Fruit fly (Drosophila melanogaster) whole organism, embryonic: ENCODE data around the gene CG3662.

Experiments used
- Atf3 ChIP-seq: fragments of 200-800 bp; sonication (Bioruptor generic); optimal IDR thresholded peaks from 3 replicates; lab custom pipeline; 2016; ENCODE audit warnings: missing biosample characterization, missing genetic modification characterization
- CG1024 ChIP-seq: fragments of 200-800 bp; sonication (Bioruptor generic); IDR thresholded peaks from 2 replicates; pipeline ENCODE4 v1.3.6; 2022; ENCODE audit warnings: missing biosample characterization, missing genetic modification characterization
- CG10321 ChIP-seq: fragments of 200-800 bp; sonication (Bioruptor generic); IDR thresholded peaks from 2 replicates; pipeline ENCODE4 v1.3.6; 2022; ENCODE audit warnings: missing biosample characterization, missing genetic modification characterization
- CG10366 ChIP-seq: fragments of 200-800 bp; sonication (Bioruptor generic); IDR thresholded peaks from 2 replicates; pipeline ENCODE4 v1.3.6; 2022; ENCODE audit warnings: missing biosample characterization, missing genetic modification characterization
- CG10565 ChIP-seq: fragments of 200-800 bp; sonication (Bioruptor generic); optimal IDR thresholded peaks from 3 replicates; lab custom pipeline; 2016; ENCODE audit warnings: missing biosample characterization, mild to moderate bottlenecking, missing genetic modification characterization
- CG11093 ChIP-seq: fragments of 200-800 bp; sonication (Bioruptor generic); IDR thresholded peaks from 3 replicates; pipeline ENCODE4 v1.3.6; 2022; ENCODE audit warnings: missing biosample characterization, missing genetic modification characterization
- CG11504 ChIP-seq: fragments of 200-800 bp; sonication (Bioruptor generic); optimal IDR thresholded peaks from 3 replicates; lab custom pipeline; 2019; ENCODE audit warnings: missing biosample characterization, mild to moderate bottlenecking, missing genetic modification characterization, moderate library complexity
- CG12299 ChIP-seq: fragments of 200-800 bp; sonication (Bioruptor generic); optimal IDR thresholded peaks from 2 replicates; lab custom pipeline; 2018; ENCODE audit warnings: missing biosample characterization, mild to moderate bottlenecking, missing genetic modification characterization
- CG1233 ChIP-seq: fragments of 200-800 bp; sonication (Bioruptor generic); optimal IDR thresholded peaks from 4 replicates; lab custom pipeline; 2018; ENCODE audit warnings: missing biosample characterization, mild to moderate bottlenecking, missing genetic modification characterization
- CG12769 ChIP-seq: fragments of 200-800 bp; sonication (Bioruptor generic); optimal IDR thresholded peaks from 2 replicates; lab custom pipeline; 2019; ENCODE audit warnings: missing biosample characterization, mild to moderate bottlenecking, missing genetic modification characterization, moderate library complexity
- CG1602 ChIP-seq: fragments of 200-800 bp; sonication (Bioruptor generic); optimal IDR thresholded peaks from 3 replicates; lab custom pipeline; 2016; ENCODE audit warnings: missing biosample characterization, missing genetic modification characterization
- CG16815 ChIP-seq: fragments of 200-800 bp; sonication (Bioruptor generic); optimal IDR thresholded peaks from 3 replicates; lab custom pipeline; 2017; ENCODE audit warnings: missing biosample characterization, mild to moderate bottlenecking, missing genetic modification characterization
- CG17612 ChIP-seq: fragments of 200-800 bp; sonication (Bioruptor generic); IDR thresholded peaks from 2 replicates; pipeline ENCODE4 v1.3.6; 2022; ENCODE audit warnings: missing biosample characterization, missing genetic modification characterization
- CG17912 ChIP-seq: fragments of 200-800 bp; sonication (Bioruptor generic); optimal IDR thresholded peaks from 2 replicates; lab custom pipeline; 2018; ENCODE audit warnings: missing biosample characterization, mild to moderate bottlenecking, missing genetic modification characterization
- CG2202 ChIP-seq: fragments of 200-800 bp; sonication (Bioruptor generic); optimal IDR thresholded peaks from 2 replicates; lab custom pipeline; 2018; ENCODE audit warnings: missing biosample characterization, mild to moderate bottlenecking, missing genetic modification characterization
- CG3995 ChIP-seq: fragments of 200-800 bp; sonication (Bioruptor generic); optimal IDR thresholded peaks from 3 replicates; lab custom pipeline; 2016; ENCODE audit warnings: missing biosample characterization, missing genetic modification characterization
- CG7786 ChIP-seq: fragments of 200-800 bp; sonication (Bioruptor generic); optimal IDR thresholded peaks from 2 replicates; lab custom pipeline; 2016; ENCODE audit warnings: missing biosample characterization, missing genetic modification characterization
- CG7839 ChIP-seq: fragments of 200-800 bp; sonication (Bioruptor generic); optimal IDR thresholded peaks from 3 replicates; lab custom pipeline; 2018; ENCODE audit warnings: missing biosample characterization, mild to moderate bottlenecking, missing genetic modification characterization, moderate library complexity
- CG8359 ChIP-seq: fragments of 200-800 bp; sonication (Bioruptor generic); optimal IDR thresholded peaks from 2 replicates; lab custom pipeline; 2017; ENCODE audit warnings: missing biosample characterization, mild to moderate bottlenecking, missing genetic modification characterization, borderline replicate concordance
- CG9876 ChIP-seq: fragments of 200-800 bp; sonication (Bioruptor generic); optimal IDR thresholded peaks from 2 replicates; lab custom pipeline; 2016; ENCODE audit warnings: missing biosample characterization, missing genetic modification characterization
- CG9932 ChIP-seq: fragments of 200-800 bp; sonication (Bioruptor generic); IDR thresholded peaks from 2 replicates; pipeline ENCODE4 v1.3.6; 2022; ENCODE audit warnings: missing biosample characterization, missing genetic modification characterization
- CrebB ChIP-seq: fragments of 200-800 bp; sonication (Bioruptor generic); optimal IDR thresholded peaks from 3 replicates; lab custom pipeline; 2018; ENCODE audit warnings: missing biosample characterization, mild to moderate bottlenecking, missing genetic modification characterization
- Dip3 ChIP-seq: fragments of 200-800 bp; sonication (Bioruptor generic); optimal IDR thresholded peaks from 3 replicates; lab custom pipeline; 2016; ENCODE audit warnings: missing biosample characterization, missing genetic modification characterization
- Doc2 ChIP-seq: fragments of 200-800 bp; sonication (Bioruptor generic); IDR thresholded peaks from 2 replicates; pipeline ENCODE4 v1.3.6; 2022; ENCODE audit warnings: missing biosample characterization, missing genetic modification characterization
- E2f2 ChIP-seq: fragments of 200-800 bp; sonication (Bioruptor generic); IDR thresholded peaks from 2 replicates; pipeline ENCODE4 v1.3.6; 2022; ENCODE audit warnings: missing biosample characterization, missing genetic modification characterization
- GATAe ChIP-seq: fragments of 200-800 bp; sonication (Bioruptor generic); conservative IDR thresholded peaks from 2 replicates; pipeline ENCODE4 v1.3.6; 2022; ENCODE audit warnings: missing biosample characterization, missing genetic modification characterization
- HmgD ChIP-seq: fragments of 200-800 bp; sonication (Bioruptor generic); optimal IDR thresholded peaks from 3 replicates; lab custom pipeline; 2016; ENCODE audit warnings: missing biosample characterization, missing genetic modification characterization
- HmgZ ChIP-seq: fragments of 200-800 bp; sonication (Bioruptor generic); optimal IDR thresholded peaks from 2 replicates; lab custom pipeline; 2018; ENCODE audit warnings: missing biosample characterization, mild to moderate bottlenecking, missing genetic modification characterization
- Hmr ChIP-seq: fragments of 200-800 bp; sonication (Bioruptor generic); optimal IDR thresholded peaks from 3 replicates; lab custom pipeline; 2017; ENCODE audit warnings: mild to moderate bottlenecking, missing biosample characterization, missing genetic modification reagents, missing genetic modification characterization
- Myb ChIP-seq: fragments of 200-800 bp; sonication (Bioruptor generic); optimal IDR thresholded peaks from 2 replicates; lab custom pipeline; 2016; ENCODE audit warnings: missing biosample characterization, missing genetic modification characterization
- Nf-YB ChIP-seq: fragments of 200-800 bp; sonication (Bioruptor generic); optimal IDR thresholded peaks from 3 replicates; lab custom pipeline; 2019; ENCODE audit warnings: missing biosample characterization, mild to moderate bottlenecking, missing genetic modification characterization, moderate library complexity
- Xbp1 ChIP-seq: fragments of 200-800 bp; sonication (Bioruptor generic); optimal IDR thresholded peaks from 3 replicates; lab custom pipeline; 2016; ENCODE audit warnings: missing biosample characterization, mild to moderate bottlenecking, missing genetic modification characterization
- aop ChIP-seq: fragments of 200-800 bp; sonication (Bioruptor generic); IDR thresholded peaks from 2 replicates; pipeline ENCODE4 v1.3.6; 2022; ENCODE audit warnings: missing biosample characterization, missing genetic modification characterization
- bab2 ChIP-seq: fragments of 200-800 bp; sonication (Bioruptor generic); optimal IDR thresholded peaks from 2 replicates; lab custom pipeline; 2016; ENCODE audit warnings: missing biosample characterization, missing genetic modification characterization
- cad ChIP-seq: fragments of >200 bp; optimal IDR thresholded peaks from 2 replicates; lab custom pipeline; 2017; ENCODE audit warnings: missing biosample characterization, missing genetic modification characterization
- chif ChIP-seq, 2 experiments: fragments of 200-800 bp; sonication (Bioruptor generic); optimal IDR thresholded peaks; 3 replicates each; lab custom pipeline; 2016; ENCODE audit warnings: missing biosample characterization in 2 of 2, missing genetic modification characterization in 2 of 2
- dmrt11E ChIP-seq: fragments of 200-800 bp; sonication (Bioruptor generic); optimal IDR thresholded peaks from 3 replicates; lab custom pipeline; 2018; ENCODE audit warnings: missing biosample characterization, mild to moderate bottlenecking, missing genetic modification characterization, moderate library complexity
- dpn ChIP-seq, 2 experiments: fragments of 200-800 bp; sonication (Bioruptor generic); optimal IDR thresholded peaks; 3 replicates each; lab custom pipeline; 2016; ENCODE audit warnings: missing biosample characterization in 2 of 2, missing genetic modification characterization in 2 of 2
- gsb ChIP-seq: fragments of 200-800 bp; sonication (Bioruptor generic); IDR thresholded peaks from 2 replicates; pipeline ENCODE4 v1.3.6; 2022; ENCODE audit warnings: missing biosample characterization, missing genetic modification characterization
- jumu ChIP-seq: fragments of 200-800 bp; sonication (Bioruptor generic); optimal IDR thresholded peaks from 3 replicates; lab custom pipeline; 2016; ENCODE audit warnings: missing biosample characterization, missing genetic modification characterization
- luna ChIP-seq: fragments of 200-800 bp; sonication (Bioruptor generic); optimal IDR thresholded peaks from 2 replicates; lab custom pipeline; 2016; ENCODE audit warnings: missing biosample characterization, missing genetic modification characterization
- nerfin-2 ChIP-seq: fragments of 200-800 bp; sonication (Bioruptor generic); IDR thresholded peaks from 2 replicates; pipeline ENCODE4 v1.3.6; 2022; ENCODE audit warnings: missing biosample characterization, missing genetic modification characterization; ENCODE audit not compliant: partially characterized antibody
- oc ChIP-seq: fragments of 200-800 bp; sonication (Bioruptor generic); optimal IDR thresholded peaks from 2 replicates; lab custom pipeline; 2018; ENCODE audit warnings: missing biosample characterization, mild to moderate bottlenecking, missing genetic modification characterization, moderate library complexity
- pum ChIP-seq: fragments of 200-800 bp; sonication (Bioruptor generic); optimal IDR thresholded peaks from 2 replicates; lab custom pipeline; 2016; ENCODE audit warnings: missing biosample characterization, missing genetic modification characterization
- rib ChIP-seq: fragments of 200-800 bp; sonication (Bioruptor generic); IDR thresholded peaks from 2 replicates; pipeline ENCODE4 v1.3.6; 2022; ENCODE audit warnings: missing biosample characterization, missing genetic modification characterization
- sens ChIP-seq: fragments of 200-800 bp; sonication (Bioruptor generic); peaks from one replicate; lab custom pipeline; 2016; ENCODE audit warnings: missing biosample characterization, missing genetic modification characterization
- vvl ChIP-seq: fragments of 200-800 bp; sonication (Bioruptor generic); IDR thresholded peaks from 2 replicates; pipeline ENCODE4 v1.3.6; 2022; ENCODE audit warnings: missing biosample characterization, missing genetic modification characterization
- wdn ChIP-seq: fragments of 200-800 bp; sonication (Bioruptor generic); IDR thresholded peaks from 2 replicates; pipeline ENCODE4 v1.3.6; 2022; ENCODE audit warnings: missing biosample characterization, missing genetic modification characterization

CG3662 gene

dm6 chr2L:827516-828362 is 6.7 kb downstream of the CG3662 start (continued):
- TF ChIP-seq CG12769 (no peak), nerfin-2 (GFP tag; lab: Robert Waterston, UW) (no peak), vvl (GFP tag; lab: Robert Waterston, UW) (peak; percentile 31; the same call in 1 of the 2 replicates), CG8359 (no peak)

dm6 chr2L:837989-838388 is 16.9 kb downstream of the CG3662 start:
- TF ChIP-seq chif (GFP tag; optimal IDR thresholded peaks at IDR 0.05; lab: Kevin White, UChicago) (peak; percentile 51 to 54), dpn (GFP tag; optimal IDR thresholded peaks at IDR 0.05; lab: Kevin White, UChicago) (peak in 1 of 2 experiments; percentile 27), Atf3 (peak; percentile 19), HmgD (GFP tag; lab: Kevin White, UChicago) (no peak), bab2 (GFP tag; lab: Kevin White, UChicago) (no peak), wdn (no peak), aop (no peak), CG10565 (no peak), jumu (GFP tag; lab: Kevin White, UChicago) (peak; percentile 42), CG1024 (GFP tag; lab: Robert Waterston, UW) (peak; percentile 67), pum (GFP tag; lab: Kevin White, UChicago) (no peak), rib (no peak), dmrt11E (tag; lab: Kevin White, UChicago) (peak; percentile 8), CG1602 (GFP tag; lab: Kevin White, UChicago) (peak; percentile 56), GATAe (no peak), CG16815 (GFP tag; lab: Kevin White, UChicago) (peak; percentile 39), CG17912 (GFP tag; lab: Kevin White, UChicago) (no peak), cad (GFP tag; lab: Kevin White, UChicago) (no peak), CG17612 (GFP tag; lab: Robert Waterston, UW) (no peak), Myb (GFP tag; lab: Kevin White, UChicago) (no peak), Hmr (peak; percentile 1), HmgZ (tag; lab: Kevin White, UChicago) (no peak), CG11093 (GFP tag; lab: Robert Waterston, UW) (no peak), CG12299 (tag; lab: Kevin White, UChicago) (no peak), CG1233 (GFP tag; lab: Kevin White, UChicago) (no peak), Doc2 (GFP tag; lab: Robert Waterston, UW) (no peak), CG10321 (GFP tag; lab: Robert Waterston, UW) (no peak), gsb (no peak), CG3995 (GFP tag; lab: Kevin White, UChicago) (no peak), Dip3 (peak; percentile 28), CrebB (tag; lab: Kevin White, UChicago) (no peak), CG7786 (peak; percentile 46), CG11504 (tag; lab: Kevin White, UChicago) (no peak), vvl (GFP tag; lab: Robert Waterston, UW) (no peak), CG9932 (GFP tag; lab: Robert Waterston, UW) (peak; percentile 48), E2f2 (peak; percentile 39; the same call in 1 of the 2 replicates), Xbp1 (peak; percentile 73), CG7839 (tag; lab: Kevin White, UChicago) (peak; percentile 45), oc (no peak), CG2202 (peak; percentile 18), Nf-YB (GFP tag; lab: Kevin White, UChicago) (no peak), CG12769 (peak; percentile 64), luna (GFP tag; lab: Kevin White, UChicago) (no peak), CG9876 (peak; percentile 54), sens (peak; percentile 89), CG10366 (GFP tag; lab: Robert Waterston, UW) (0 out of 2 replicates have a peak, but pooled peaks have one; percentile 14)
